Worm (Caenorhabditis elegans) whole organism, late embryonic: Measurements from ENCODE around the gene T06D4.1.
A peak's percentile ranks its signal among the peaks of the same experiment; 100 is the strongest.

Experiments
- C08G9.2 ChIP-seq: sonication (generic microtip); optimal IDR thresholded peaks from 2 replicates; lab custom pipeline; 2016; ENCODE audit warnings: mild to moderate bottlenecking, missing genetic modification characterization, moderate library complexity, missing compliant biosample characterization
- F13H6.1 ChIP-seq: sonication (generic microtip); optimal IDR thresholded peaks from 2 replicates; lab custom pipeline; 2016; ENCODE audit warnings: missing genetic modification characterization, missing compliant biosample characterization
- K09A11.1 ChIP-seq: sonication (generic microtip); optimal IDR thresholded peaks from 2 replicates; lab custom pipeline; 2017; ENCODE audit warnings: antibody characterized with exemption, mild to moderate bottlenecking, missing genetic modification characterization, missing compliant biosample characterization; ENCODE audit not compliant: insufficient read depth
- T23F11.4 ChIP-seq: fragments of 200-800 bp; sonication (Bioruptor generic); optimal IDR thresholded peaks from 2 replicates; lab custom pipeline; 2018; ENCODE audit warnings: mild to moderate bottlenecking, missing genetic modification characterization, missing compliant biosample characterization
- Y22D7AL.16 ChIP-seq: sonication (generic microtip); optimal IDR thresholded peaks from 2 replicates; lab custom pipeline; 2016; ENCODE audit warnings: missing genetic modification characterization, missing compliant biosample characterization
- ceh-19 ChIP-seq: fragments of 200-800 bp; sonication (Bioruptor generic); optimal IDR thresholded peaks from 2 replicates; lab custom pipeline; 2018; ENCODE audit warnings: mild to moderate bottlenecking, missing genetic modification characterization, missing compliant biosample characterization
- ceh-2 ChIP-seq: sonication (generic microtip); optimal IDR thresholded peaks from 2 replicates; lab custom pipeline; 2016; ENCODE audit warnings: missing genotype, missing genetic modification characterization, missing compliant biosample characterization
- ceh-22 ChIP-seq: sonication (generic microtip); optimal IDR thresholded peaks from 2 replicates; lab custom pipeline; 2017; ENCODE audit warnings: missing biosample characterization, missing genetic modification characterization
- ceh-31 ChIP-seq: sonication (generic microtip); optimal IDR thresholded peaks from 2 replicates; lab custom pipeline; 2016; ENCODE audit warnings: missing genetic modification characterization, missing compliant biosample characterization
- ceh-48 ChIP-seq: sonication (generic microtip); optimal IDR thresholded peaks from 2 replicates; lab custom pipeline; 2016; ENCODE audit warnings: missing genetic modification characterization, inconsistent platforms, missing compliant biosample characterization
- dve-1 ChIP-seq: sonication (generic microtip); optimal IDR thresholded peaks from 2 replicates; lab custom pipeline; 2017; ENCODE audit warnings: antibody characterized with exemption, mild to moderate bottlenecking, missing genetic modification characterization, missing compliant biosample characterization
- fax-1 ChIP-seq: sonication (generic microtip); optimal IDR thresholded peaks from 2 replicates; lab custom pipeline; 2016; ENCODE audit warnings: missing genotype, missing genetic modification characterization, missing compliant biosample characterization
- hlh-30 ChIP-seq: sonication (generic microtip); optimal IDR thresholded peaks from 2 replicates; lab custom pipeline; 2017; ENCODE audit warnings: antibody characterized with exemption, missing genetic modification characterization, missing compliant biosample characterization; ENCODE audit not compliant: insufficient read depth
- hlh-6 ChIP-seq: sonication (generic microtip); optimal IDR thresholded peaks from 2 replicates; lab custom pipeline; 2016; ENCODE audit warnings: missing genotype, missing genetic modification characterization, missing compliant biosample characterization
- nfya-1 ChIP-seq: sonication (generic microtip); optimal IDR thresholded peaks from 2 replicates; lab custom pipeline; 2017; ENCODE audit warnings: missing genetic modification characterization, mild to moderate bottlenecking, missing compliant biosample characterization, antibody characterized with exemption, moderate library complexity
- nhr-11 ChIP-seq: fragments of 150-350 bp; optimal IDR thresholded peaks from 2 replicates; lab custom pipeline; 2014; ENCODE audit warnings: missing biosample characterization, missing genetic modification characterization
- nhr-232 ChIP-seq: sonication (generic microtip); optimal IDR thresholded peaks from 2 replicates; lab custom pipeline; 2016; ENCODE audit warnings: missing genetic modification characterization, missing compliant biosample characterization
- odd-2 ChIP-seq: sonication (generic microtip); optimal IDR thresholded peaks from 2 replicates; lab custom pipeline; 2017; ENCODE audit warnings: antibody characterized with exemption, mild to moderate bottlenecking, missing genetic modification characterization, missing compliant biosample characterization
- pag-3 ChIP-seq: sonication (generic microtip); optimal IDR thresholded peaks from 2 replicates; lab custom pipeline; 2016; ENCODE audit warnings: missing compliant biosample characterization, missing genetic modification characterization, borderline replicate concordance
- pat-9 ChIP-seq: fragments of 200-800 bp; sonication (Bioruptor generic); optimal IDR thresholded peaks from 2 replicates; lab custom pipeline; 2018; ENCODE audit warnings: mild to moderate bottlenecking, missing genetic modification characterization, moderate library complexity, missing compliant biosample characterization
- pqm-1 ChIP-seq: sonication (generic microtip); optimal IDR thresholded peaks from 2 replicates; lab custom pipeline; 2016; ENCODE audit warnings: missing genetic modification characterization, missing compliant biosample characterization
- sox-4 ChIP-seq: sonication (generic microtip); optimal IDR thresholded peaks from 2 replicates; lab custom pipeline; 2017; ENCODE audit warnings: mild to moderate bottlenecking, missing genetic modification characterization, inconsistent platforms, missing compliant biosample characterization
- tbx-7 ChIP-seq: sonication (generic microtip); optimal IDR thresholded peaks from 2 replicates; lab custom pipeline; 2016; ENCODE audit warnings: missing genotype, missing genetic modification characterization, missing compliant biosample characterization
- ttx-3 ChIP-seq: sonication (generic microtip); optimal IDR thresholded peaks from 2 replicates; lab custom pipeline; 2016; ENCODE audit warnings: missing genetic modification reagents, missing genetic modification characterization, missing compliant biosample characterization
- unc-3 ChIP-seq, 2 experiments: fragments of 200-800 bp in 1 of 2; sonication (Bioruptor generic) in 1 of 2; sonication (generic microtip) in 1 of 2; conservative IDR thresholded peaks in 1 of 2; optimal IDR thresholded peaks in 1 of 2; 2 replicates each; pipeline versions ENCODE4 v1.3.6 to Lab custom; 2016 to 2022; ENCODE audit warnings: missing compliant biosample characterization in 2 of 2, missing genetic modification characterization in 2 of 2, missing genetic modification reagents in 1 of 2
- unc-55 ChIP-seq: sonication (generic microtip); optimal IDR thresholded peaks from 2 replicates; lab custom pipeline; 2017; ENCODE audit warnings: missing biosample characterization, missing genetic modification reagents, missing genetic modification characterization
- ztf-16 ChIP-seq: sonication (generic microtip); optimal IDR thresholded peaks from 2 replicates; lab custom pipeline; 2017; ENCODE audit warnings: missing genetic modification characterization, missing compliant biosample characterization

T06D4.1 gene

ce11 chrII:3422938-3423337 is 41.3 kb downstream of the T06D4.1 start:
- TF ChIP-seq T23F11.4: no peak
- TF ChIP-seq dve-1 (tag; lab: Kevin White, UChicago): no peak
- TF ChIP-seq F13H6.1 (tag; lab: Kevin White, UChicago): no peak
- TF ChIP-seq pat-9 (tag; lab: Kevin White, UChicago): no peak
- TF ChIP-seq unc-55: no peak
- TF ChIP-seq K09A11.1: no peak
- TF ChIP-seq ceh-48 (tag; lab: Kevin White, UChicago): no peak

ce11 chrII:3425433-3425832 is 43.8 kb downstream of the T06D4.1 start, which contains the start of gene nep-11:
Gene nep-11 (minus strand): TSS chrII:3425533.
- no peak for TF ChIP-seq ceh-31 (tag; lab: Kevin White, UChicago)
- TF ChIP-seq odd-2: no peak
- TF ChIP-seq ttx-3 (tag; lab: Kevin White, UChicago): no peak
- no peak for TF ChIP-seq K09A11.1

- peak; percentile 85 for TF ChIP-seq ceh-48 (tag; lab: Kevin White, UChicago)
- TF ChIP-seq hlh-6: no peak
- TF ChIP-seq pag-3 (tag; lab: Kevin White, UChicago): no peak
- TF ChIP-seq sox-4 (tag; lab: Kevin White, UChicago): peak; percentile 17
- TF ChIP-seq fax-1 (tag; lab: Kevin White, UChicago): no peak
- peak; percentile 49 for TF ChIP-seq ceh-19 (GFP tag; lab: Kevin White, UChicago)
- TF ChIP-seq ceh-2 (tag; lab: Kevin White, UChicago): no peak
- TF ChIP-seq nfya-1 (tag; lab: Kevin White, UChicago): peak; percentile 8
- no peak for TF ChIP-seq ztf-16
- TF ChIP-seq nhr-232 (tag; lab: Kevin White, UChicago): no peak
- no peak for TF ChIP-seq pqm-1 (tag; lab: Kevin White, UChicago)
- TF ChIP-seq tbx-7 (tag; lab: Kevin White, UChicago): no peak
- peak; percentile 28 for TF ChIP-seq hlh-30 (tag; lab: Kevin White, UChicago)
- TF ChIP-seq unc-3 (GFP tag; conservative IDR thresholded peaks at IDR 0.05; lab: Robert Waterston, UW): no peak
- TF ChIP-seq unc-3 (tag; optimal IDR thresholded peaks at IDR 0.05; lab: Kevin White, UChicago): peak; percentile 11
- no peak for TF ChIP-seq Y22D7AL.16 (tag; lab: Kevin White, UChicago)
- no peak for TF ChIP-seq T23F11.4
- TF ChIP-seq nhr-11 (tag; lab: Kevin White, UChicago): no peak
- no peak for TF ChIP-seq dve-1 (tag; lab: Kevin White, UChicago)
- no peak for TF ChIP-seq C08G9.2 (tag; lab: Kevin White, UChicago)
Observed at ce11 chrII:3428158-3428704, 46.6 kb downstream of the T06D4.1 start.

- TF ChIP-seq ceh-22 (tag; lab: Kevin White, UChicago): no peak
Observed at ce11 chrII:3429400-3429799, 47.8 kb downstream of the T06D4.1 start, which contains the start of gene C16C8.18. Gene C16C8.18 (plus strand): TSS chrII:3429700.
